Worm (Caenorhabditis elegans) whole organism, midembryonic: ENCODE data around the gene Y116A8C.38.

Experiments used
- T22C8.4 ChIP-seq: fragments of 200-800 bp; sonication (Bioruptor generic); IDR thresholded peaks from 2 replicates; pipeline ENCODE4 v1.3.6; 2022; ENCODE audit warnings: missing genetic modification characterization, missing compliant biosample characterization
- cog-1 ChIP-seq: sonication (generic microtip); optimal IDR thresholded peaks from 2 replicates; lab custom pipeline; 2016; ENCODE audit warnings: missing genetic modification characterization, missing compliant biosample characterization
- flt-1 ChIP-seq: fragments of 200-800 bp; sonication (Bioruptor generic); IDR thresholded peaks from 2 replicates; pipeline ENCODE4 v1.3.6; 2022; ENCODE audit warnings: missing genetic modification characterization, missing compliant biosample characterization
- klf-2 ChIP-seq: fragments of 200-800 bp; sonication (Bioruptor generic); conservative IDR thresholded peaks from 2 replicates; pipeline ENCODE4 v1.3.6; 2022; ENCODE audit warnings: missing genetic modification reagents, missing genetic modification characterization, missing compliant biosample characterization
- med-1 ChIP-seq: sonication (generic microtip); optimal IDR thresholded peaks from 2 replicates; lab custom pipeline; 2017; ENCODE audit warnings: missing genetic modification characterization, mild to moderate bottlenecking, missing compliant biosample characterization, antibody characterized with exemption, missing genetic modification reagents; ENCODE audit not compliant: insufficient read depth
- ref-1 ChIP-seq: fragments of 200-800 bp; sonication (Bioruptor generic); conservative IDR thresholded peaks from 2 replicates; pipeline ENCODE4 v1.3.6; 2022; ENCODE audit warnings: missing genetic modification reagents, missing genetic modification characterization, missing compliant biosample characterization
- ztf-23 ChIP-seq: fragments of 200-800 bp; sonication (Bioruptor generic); IDR thresholded peaks from 2 replicates; pipeline ENCODE4 v1.3.6; 2022; ENCODE audit warnings: missing genetic modification reagents, missing genetic modification characterization, missing compliant biosample characterization

DNA sequence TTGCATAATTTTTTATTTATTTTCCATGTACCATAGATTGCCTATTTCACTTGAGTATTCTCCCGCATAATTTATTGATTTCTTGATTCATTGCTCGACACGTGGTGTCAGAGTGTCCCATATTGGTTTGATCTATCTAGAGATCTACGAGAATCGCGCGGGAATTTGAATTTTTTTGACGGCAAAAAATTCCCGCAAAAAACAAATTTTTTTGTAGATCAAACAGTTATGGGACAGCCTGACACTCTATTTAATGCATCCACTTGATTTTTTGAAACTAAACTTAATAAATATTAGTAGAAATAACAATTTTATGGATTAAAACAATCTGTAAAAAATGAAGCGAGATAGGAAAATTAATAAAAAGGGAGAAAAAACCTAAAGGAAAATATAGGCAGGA is 5.4 kb upstream of the Y116A8C.38 start:
- TF ChIP-seq med-1 (no peak), cog-1 (tag; lab: Kevin White, UChicago) (no peak), flt-1 (GFP tag; lab: Robert Waterston, UW) (no peak), ref-1 (no peak), klf-2 (GFP tag; lab: Robert Waterston, UW) (no peak), T22C8.4 (GFP tag; lab: Robert Waterston, UW) (no peak), ztf-23 (GFP tag; lab: Robert Waterston, UW) (no peak)
